Fruit fly (Drosophila melanogaster) whole organism, embryonic: Measurements from ENCODE around the gene CG7367.

Experiments used
- Atf3 ChIP-seq: fragments of 200-800 bp; sonication (Bioruptor generic); optimal IDR thresholded peaks from 3 replicates; lab custom pipeline; 2016; ENCODE audit warnings: missing biosample characterization, missing genetic modification characterization
- CG11560 ChIP-seq: fragments of 200-800 bp; sonication (Bioruptor generic); IDR thresholded peaks from 3 replicates; pipeline ENCODE4 v1.3.6; 2022; ENCODE audit warnings: missing biosample characterization, missing genetic modification characterization
- CG12659 ChIP-seq: fragments of 200-800 bp; sonication (Bioruptor generic); optimal IDR thresholded peaks from 3 replicates; lab custom pipeline; 2017; ENCODE audit warnings: mild to moderate bottlenecking, missing biosample characterization, missing genetic modification reagents, missing genetic modification characterization
- CG13123 ChIP-seq: fragments of 200-800 bp; sonication (Bioruptor generic); optimal IDR thresholded peaks from 2 replicates; lab custom pipeline; 2016; ENCODE audit warnings: missing biosample characterization, missing genetic modification characterization
- CG14667 ChIP-seq: fragments of 200-800 bp; sonication (Bioruptor generic); IDR thresholded peaks from 2 replicates; pipeline ENCODE4 v1.3.6; 2022; ENCODE audit warnings: missing biosample characterization, missing genetic modification characterization
- CG1529 ChIP-seq: fragments of 200-800 bp; sonication (Bioruptor generic); optimal IDR thresholded peaks from 3 replicates; lab custom pipeline; 2018; ENCODE audit warnings: missing biosample characterization, missing genetic modification characterization
- CG16779 ChIP-seq: fragments of 200-800 bp; sonication (Bioruptor generic); IDR thresholded peaks from 2 replicates; pipeline ENCODE4 v1.3.6; 2022; ENCODE audit warnings: missing biosample characterization, missing genetic modification characterization
- CG42726 ChIP-seq: fragments of 200-800 bp; sonication (Bioruptor generic); IDR thresholded peaks from 2 replicates; pipeline ENCODE4 v1.3.6; 2022; ENCODE audit warnings: missing biosample characterization, missing genetic modification characterization; ENCODE audit not compliant: partially characterized antibody
- CG4360 ChIP-seq: fragments of 200-800 bp; sonication (Bioruptor generic); IDR thresholded peaks from 2 replicates; pipeline ENCODE4 v1.3.6; 2022; ENCODE audit warnings: missing biosample characterization, missing genetic modification characterization
- CG4820 ChIP-seq: fragments of 200-800 bp; sonication (Bioruptor generic); optimal IDR thresholded peaks from 3 replicates; lab custom pipeline; 2016; ENCODE audit warnings: missing biosample characterization, missing genetic modification characterization
- CG5180 ChIP-seq: fragments of 200-800 bp; sonication (Bioruptor generic); optimal IDR thresholded peaks from 3 replicates; lab custom pipeline; 2017; ENCODE audit warnings: missing biosample characterization, missing genetic modification characterization, mild to moderate bottlenecking, moderate library complexity, missing genetic modification reagents
- CG6791 ChIP-seq: fragments of 200-800 bp; sonication (Bioruptor generic); IDR thresholded peaks from 3 replicates; pipeline ENCODE4 v1.3.6; 2022; ENCODE audit warnings: missing biosample characterization, missing genetic modification characterization; ENCODE audit not compliant: partially characterized antibody
- CG6813 ChIP-seq: fragments of 200-800 bp; sonication (Bioruptor generic); optimal IDR thresholded peaks from 2 replicates; lab custom pipeline; 2017; ENCODE audit warnings: missing biosample characterization, missing genetic modification characterization, mild to moderate bottlenecking, moderate library complexity, missing genetic modification reagents
- CG7928 ChIP-seq: fragments of 200-800 bp; sonication (Bioruptor generic); optimal IDR thresholded peaks from 2 replicates; lab custom pipeline; 2017; ENCODE audit warnings: missing biosample characterization, mild to moderate bottlenecking, missing genetic modification characterization
- CG9932 ChIP-seq: fragments of 200-800 bp; sonication (Bioruptor generic); IDR thresholded peaks from 2 replicates; pipeline ENCODE4 v1.3.6; 2022; ENCODE audit warnings: missing biosample characterization, missing genetic modification characterization
- Dll ChIP-seq: fragments of 200-800 bp; sonication (Bioruptor generic); IDR thresholded peaks from 4 replicates; pipeline ENCODE4 v1.3.6; 2022; ENCODE audit warnings: missing biosample characterization, missing genetic modification characterization; ENCODE audit not compliant: partially characterized antibody
- ERR ChIP-seq: fragments of 200-800 bp; sonication (Bioruptor generic); optimal IDR thresholded peaks from 2 replicates; lab custom pipeline; 2016; ENCODE audit warnings: missing biosample characterization, missing genetic modification characterization
- Eip74EF ChIP-seq, 2 experiments: fragments of 200-800 bp in 1 of 2; fragments of >200 bp in 1 of 2; sonication (Bioruptor generic) in 1 of 2; optimal IDR thresholded peaks; 2 replicates each; lab custom pipeline; 2017 to 2019; ENCODE audit warnings: missing biosample characterization in 2 of 2, missing genetic modification characterization in 2 of 2, mild to moderate bottlenecking in 1 of 2, moderate library complexity in 1 of 2
- Gug ChIP-seq: fragments of 200-800 bp; sonication (Bioruptor generic); IDR thresholded peaks from 4 replicates; pipeline ENCODE4 v1.3.6; 2022; ENCODE audit warnings: missing biosample characterization, missing genetic modification characterization
- HLH54F ChIP-seq: fragments of 200-800 bp; sonication (Bioruptor generic); optimal IDR thresholded peaks from 3 replicates; lab custom pipeline; 2016; ENCODE audit warnings: missing biosample characterization, missing genetic modification characterization
- Kr ChIP-seq: fragments of 200-800 bp; sonication (Bioruptor generic); optimal IDR thresholded peaks from 2 replicates; lab custom pipeline; 2017; ENCODE audit warnings: missing biosample characterization, mild to moderate bottlenecking, missing genetic modification characterization
- MBD-R2 ChIP-seq: fragments of 200-800 bp; sonication (Bioruptor generic); IDR thresholded peaks from 2 replicates; pipeline ENCODE4 v1.3.6; 2022; ENCODE audit warnings: missing biosample characterization, missing genetic modification characterization
- Nf-YC ChIP-seq: fragments of 200-800 bp; optimal IDR thresholded peaks from 3 replicates; lab custom pipeline; 2019; ENCODE audit warnings: missing biosample characterization, mild to moderate bottlenecking, missing genetic modification characterization, moderate library complexity
- Ravus ChIP-seq: fragments of 200-800 bp; sonication (Bioruptor generic); IDR thresholded peaks from 2 replicates; pipeline ENCODE4 v1.3.6; 2022; ENCODE audit warnings: missing biosample characterization, missing genetic modification characterization
- Sin3A ChIP-seq: fragments of >200 bp; optimal IDR thresholded peaks from 2 replicates; lab custom pipeline; 2018
- Sry-β ChIP-seq: fragments of 200-800 bp; sonication (Bioruptor generic); optimal IDR thresholded peaks from 2 replicates; lab custom pipeline; 2018; ENCODE audit warnings: missing biosample characterization, mild to moderate bottlenecking, missing genetic modification characterization, moderate library complexity
- bab2 ChIP-seq: fragments of 200-800 bp; sonication (Bioruptor generic); optimal IDR thresholded peaks from 2 replicates; lab custom pipeline; 2016; ENCODE audit warnings: missing biosample characterization, missing genetic modification characterization
- cad ChIP-seq: fragments of >200 bp; optimal IDR thresholded peaks from 2 replicates; lab custom pipeline; 2017; ENCODE audit warnings: missing biosample characterization, missing genetic modification characterization
- ci ChIP-seq: fragments of 200-800 bp; sonication (Bioruptor generic); IDR thresholded peaks from 3 replicates; pipeline ENCODE4 v1.3.6; 2022; ENCODE audit warnings: missing biosample characterization, missing genetic modification characterization
- corto ChIP-seq: fragments of 200-800 bp; sonication (Bioruptor generic); optimal IDR thresholded peaks from 2 replicates; lab custom pipeline; 2016; ENCODE audit warnings: missing biosample characterization, mild to moderate bottlenecking, missing genetic modification characterization, moderate library complexity
- disco-r ChIP-seq: fragments of 200-800 bp; sonication (Bioruptor generic); optimal IDR thresholded peaks from 2 replicates; lab custom pipeline; 2016; ENCODE audit warnings: missing biosample characterization, missing genetic modification characterization
- exex ChIP-seq: fragments of 200-800 bp; sonication (Bioruptor generic); optimal IDR thresholded peaks from 4 replicates; lab custom pipeline; 2018; ENCODE audit warnings: missing biosample characterization, mild to moderate bottlenecking, missing genetic modification characterization, moderate library complexity
- gcm ChIP-seq: fragments of 200-800 bp; sonication (Bioruptor generic); optimal IDR thresholded peaks from 2 replicates; lab custom pipeline; 2019; ENCODE audit warnings: missing biosample characterization, mild to moderate bottlenecking, missing genetic modification characterization, moderate library complexity
- jigr1 ChIP-seq: fragments of 200-800 bp; sonication (Bioruptor generic); IDR thresholded peaks from 3 replicates; pipeline ENCODE4 v1.3.6; 2022; ENCODE audit warnings: missing biosample characterization, missing genetic modification characterization
- kni ChIP-seq: fragments of 200-800 bp; sonication (Bioruptor generic); optimal IDR thresholded peaks from 3 replicates; lab custom pipeline; 2017; ENCODE audit warnings: mild to moderate bottlenecking, missing biosample characterization, missing genetic modification reagents, missing genetic modification characterization
- knrl ChIP-seq: fragments of 200-800 bp; sonication (Bioruptor generic); IDR thresholded peaks from 3 replicates; pipeline ENCODE4 v1.3.6; 2022; ENCODE audit warnings: missing biosample characterization, missing genetic modification characterization; ENCODE audit not compliant: partially characterized antibody
- luna ChIP-seq: fragments of 200-800 bp; sonication (Bioruptor generic); optimal IDR thresholded peaks from 2 replicates; lab custom pipeline; 2016; ENCODE audit warnings: missing biosample characterization, missing genetic modification characterization
- pan ChIP-seq, 4 experiments: fragments of >200 bp in 3 of 4; fragments of 200-800 bp in 1 of 4; sonication (Bioruptor generic) in 1 of 4; optimal IDR thresholded peaks in 3 of 4; IDR thresholded peaks in 1 of 4; 2 replicates each; pipeline versions ENCODE4 v1.3.6 to Lab custom; 2017 to 2022; ENCODE audit warnings: missing biosample characterization in 2 of 4, missing genetic modification characterization in 2 of 4, mixed read lengths in 1 of 4
- pnt ChIP-seq: fragments of 200-800 bp; sonication (Bioruptor generic); optimal IDR thresholded peaks from 3 replicates; lab custom pipeline; 2016; ENCODE audit warnings: missing biosample characterization, missing genetic modification characterization
- row ChIP-seq: fragments of 200-800 bp; sonication (Bioruptor generic); IDR thresholded peaks from 3 replicates; pipeline ENCODE4 v1.3.6; 2022; ENCODE audit warnings: missing biosample characterization, missing genetic modification characterization
- scrt ChIP-seq: fragments of 200-800 bp; sonication (Bioruptor generic); optimal IDR thresholded peaks from 2 replicates; lab custom pipeline; 2018; ENCODE audit warnings: missing biosample characterization, mild to moderate bottlenecking, missing genetic modification characterization, moderate library complexity
- slp2 ChIP-seq: fragments of 200-800 bp; sonication (Bioruptor generic); optimal IDR thresholded peaks from 2 replicates; lab custom pipeline; 2016; ENCODE audit warnings: missing biosample characterization, missing genetic modification characterization
- sqz ChIP-seq: fragments of 200-800 bp; sonication (Bioruptor generic); optimal IDR thresholded peaks from 3 replicates; lab custom pipeline; 2018; ENCODE audit warnings: missing biosample characterization, mild to moderate bottlenecking, missing genetic modification characterization
- tap ChIP-seq: fragments of 200-800 bp; optimal IDR thresholded peaks from 3 replicates; lab custom pipeline; 2019; ENCODE audit warnings: missing biosample characterization, mild to moderate bottlenecking, missing genetic modification characterization, moderate library complexity
- tgo ChIP-seq: fragments of 200-800 bp; sonication (Bioruptor generic); IDR thresholded peaks from 3 replicates; pipeline ENCODE4 v1.3.6; 2022; ENCODE audit warnings: missing biosample characterization, missing genetic modification characterization
- tin ChIP-seq: fragments of 200-800 bp; sonication (Bioruptor generic); optimal IDR thresholded peaks from 3 replicates; lab custom pipeline; 2016; ENCODE audit warnings: missing biosample characterization, missing genetic modification characterization
- trh ChIP-seq: fragments of 200-800 bp; sonication (Bioruptor generic); optimal IDR thresholded peaks from 2 replicates; lab custom pipeline; 2016; ENCODE audit warnings: missing biosample characterization, missing genetic modification characterization
- unc-4 ChIP-seq: fragments of 200-800 bp; sonication (Bioruptor generic); IDR thresholded peaks from 2 replicates; pipeline ENCODE4 v1.3.6; 2022; ENCODE audit warnings: missing biosample characterization, missing genetic modification characterization; ENCODE audit not compliant: partially characterized antibody

CG7367 gene

dm6 chr2L:8071112-8071976 is 31.8 kb upstream of the CG7367 start, which contains the start of gene poe (continued):
- TF ChIP-seq CG9932 (peak; percentile 53), CG42726 (no peak; the same call in 1 of the 2 replicates), trh (no peak), corto (no peak), Kr (GFP tag; lab: Kevin White, UChicago) (no peak), gcm (GFP tag; lab: Kevin White, UChicago) (no peak), cad (GFP tag; lab: Kevin White, UChicago) (no peak), Eip74EF (GFP tag; optimal IDR thresholded peaks at IDR 0.05; lab: Kevin White, UChicago) (no peak), unc-4 (GFP tag; lab: Robert Waterston, UW) (0 out of 2 replicates have a peak, but pooled peaks have one; percentile 20), ci (peak; percentile 56; the same call in 1 of the 3 replicates), tgo (GFP tag; lab: Robert Waterston, UW) (peak; percentile 73), luna (GFP tag; lab: Kevin White, UChicago) (no peak), MBD-R2 (GFP tag; lab: Robert Waterston, UW) (peak; percentile 74), slp2 (GFP tag; lab: Kevin White, UChicago) (no peak), HLH54F (GFP tag; lab: Kevin White, UChicago) (no peak), pan (optimal IDR thresholded peaks at IDR 0.05; lab: Kevin White, UChicago) (no peak), pan (GFP tag; optimal IDR thresholded peaks at IDR 0.05 in 1 of 2, IDR thresholded peaks at IDR 0.05 in 1 of 2) (peak in 1 of 2 experiments; percentile 73), exex (tag; lab: Kevin White, UChicago) (no peak), kni (GFP tag; lab: Kevin White, UChicago) (no peak), scrt (GFP tag; lab: Kevin White, UChicago) (no peak), CG5180 (GFP tag; lab: Kevin White, UChicago) (no peak), CG11560 (tag; lab: Robert Waterston, UW) (no peak), bab2 (GFP tag; lab: Kevin White, UChicago) (no peak), CG1529 (GFP tag; lab: Kevin White, UChicago) (no peak), CG13123 (GFP tag; lab: Kevin White, UChicago) (no peak), CG4820 (GFP tag; lab: Kevin White, UChicago) (no peak), sqz (peak; percentile 99), CG12659 (GFP tag; lab: Kevin White, UChicago) (peak; percentile 67), CG6813 (GFP tag; lab: Kevin White, UChicago) (peak; percentile 36), CG6791 (GFP tag; lab: Robert Waterston, UW) (no peak), CG4360 (GFP tag; lab: Robert Waterston, UW) (no peak; the same call in 1 of the 2 replicates), Sin3A (peak; percentile 19), Sry-β (GFP tag; lab: Kevin White, UChicago) (peak; percentile 23), disco-r (GFP tag; lab: Kevin White, UChicago) (no peak), CG16779 (no peak), CG14667 (GFP tag; lab: Robert Waterston, UW) (no peak), tap (tag; lab: Kevin White, UChicago) (no peak), tin (GFP tag; lab: Kevin White, UChicago) (no peak), ERR (no peak), Atf3 (GFP tag; lab: Kevin White, UChicago) (no peak), CG7928 (GFP tag; lab: Kevin White, UChicago) (peak; percentile 85), Ravus (GFP tag; lab: Robert Waterston, UW) (no peak), row (GFP tag; lab: Robert Waterston, UW) (peak; percentile 83), Nf-YC (no peak), Gug (GFP tag; lab: Robert Waterston, UW) (no peak), knrl (GFP tag; lab: Robert Waterston, UW) (no peak), pnt (GFP tag; lab: Kevin White, UChicago) (no peak), Dll (GFP tag; lab: Robert Waterston, UW) (peak; percentile 31; the same call in 1 of the 4 replicates), jigr1 (GFP tag; lab: Robert Waterston, UW) (no peak)
